Worm (Caenorhabditis elegans) whole organism, L4 larva: ENCODE results near the gene F47D12.6.

ENCODE experiments used
- T20F7.1 ChIP-seq: fragments of 200-800 bp; sonication (Bioruptor generic); optimal IDR thresholded peaks from 2 replicates; lab custom pipeline; 2018; ENCODE audit warnings: mild to moderate bottlenecking, missing genetic modification characterization, missing compliant biosample characterization
- T26A8.4 ChIP-seq: fragments of 200-800 bp; sonication (Bioruptor generic); IDR thresholded peaks from 2 replicates; pipeline ENCODE4 v1.3.6; 2022; ENCODE audit warnings: missing genetic modification characterization, missing compliant biosample characterization
- Y105C5A.15 ChIP-seq: fragments of 200-800 bp; sonication (Bioruptor generic); IDR thresholded peaks from 2 replicates; pipeline ENCODE4 v1.3.6; 2022; ENCODE audit warnings: missing genetic modification characterization, missing compliant biosample characterization
- Y75B8A.6 ChIP-seq: fragments of 200-800 bp; sonication (Bioruptor generic); IDR thresholded peaks from 2 replicates; pipeline ENCODE4 v1.3.6; 2022; ENCODE audit warnings: missing genetic modification reagents, missing genetic modification characterization, missing compliant biosample characterization
- aha-1 ChIP-seq: fragments of 150-350 bp; peaks from one replicate; lab custom pipeline; 2014; ENCODE audit warnings: missing biosample characterization, missing genetic modification characterization
- aly-2 ChIP-seq: sonication (generic microtip); optimal IDR thresholded peaks from 2 replicates; lab custom pipeline; 2018; ENCODE audit warnings: missing biosample characterization, missing genetic modification characterization
- attf-4 ChIP-seq: sonication (generic microtip); optimal IDR thresholded peaks from 3 replicates; lab custom pipeline; 2017; ENCODE audit warnings: missing biosample characterization, missing genetic modification characterization
- ceh-28 ChIP-seq: fragments of 150-350 bp; optimal IDR thresholded peaks from 2 replicates; lab custom pipeline; 2014; ENCODE audit warnings: missing biosample characterization, missing genetic modification reagents, missing genetic modification characterization
- ceh-62 ChIP-seq: sonication (generic microtip); optimal IDR thresholded peaks from 2 replicates; lab custom pipeline; 2017; ENCODE audit warnings: missing biosample characterization, missing genetic modification characterization
- ceh-82 ChIP-seq: sonication (generic microtip); optimal IDR thresholded peaks from 2 replicates; lab custom pipeline; 2017; ENCODE audit warnings: missing biosample characterization, missing genetic modification characterization
- ces-1 ChIP-seq: fragments of 150-350 bp; sonication (generic microtip); optimal IDR thresholded peaks from 4 replicates; lab custom pipeline; 2014; ENCODE audit warnings: missing biosample characterization, missing genetic modification reagents, missing genetic modification characterization
- ctbp-1 ChIP-seq: fragments of 200-800 bp; sonication (Bioruptor generic); IDR thresholded peaks from 2 replicates; pipeline ENCODE4 v1.3.6; 2022; ENCODE audit warnings: missing genetic modification reagents, missing genetic modification characterization, missing compliant biosample characterization
- daf-16 ChIP-seq, 3 experiments: sonication (generic microtip); optimal IDR thresholded peaks; 2 replicates each; lab custom pipeline; 2016 to 2017; ENCODE audit warnings: missing genetic modification characterization in 3 of 3, missing genetic modification reagents in 3 of 3, mild to moderate bottlenecking in 2 of 3, missing compliant biosample characterization in 2 of 3, missing biosample characterization in 1 of 3, moderate library complexity in 1 of 3
- egl-27 ChIP-seq: sonication (generic microtip); optimal IDR thresholded peaks from 3 replicates; lab custom pipeline; 2017; ENCODE audit warnings: missing biosample characterization, missing genetic modification reagents, missing genetic modification characterization
- fkh-10 ChIP-seq: fragments of 150-350 bp; optimal IDR thresholded peaks from 2 replicates; lab custom pipeline; 2014; ENCODE audit warnings: missing biosample characterization, missing genetic modification reagents, missing genetic modification characterization
- lim-7 ChIP-seq: fragments of 200-800 bp; sonication (Bioruptor generic); IDR thresholded peaks from 2 replicates; pipeline ENCODE4 v1.3.6; 2022; ENCODE audit warnings: missing genetic modification characterization, missing compliant biosample characterization
- lin-29 ChIP-seq: fragments of 200-800 bp; sonication (Bioruptor generic); IDR thresholded peaks from 2 replicates; pipeline ENCODE4 v1.3.6; 2022; ENCODE audit warnings: missing genetic modification reagents, missing genetic modification characterization, missing compliant biosample characterization
- lir-3 ChIP-seq: sonication (generic microtip); optimal IDR thresholded peaks from 2 replicates; lab custom pipeline; 2016; ENCODE audit warnings: mild to moderate bottlenecking, missing genetic modification characterization, missing compliant biosample characterization
- madf-5 ChIP-seq, 2 experiments: fragments of 200-800 bp; sonication (Bioruptor generic); IDR thresholded peaks; 2 replicates each; pipeline ENCODE4 v1.3.6; 2022; ENCODE audit warnings: missing compliant biosample characterization in 2 of 2, missing genetic modification characterization in 2 of 2
- mdt-29 ChIP-seq: fragments of 200-800 bp; sonication (Bioruptor generic); IDR thresholded peaks from 2 replicates; pipeline ENCODE4 v1.3.6; 2022; ENCODE audit warnings: missing genetic modification reagents, missing genetic modification characterization, missing compliant biosample characterization
- mep-1 ChIP-seq: fragments of 150-350 bp; sonication (generic microtip); optimal IDR thresholded peaks from 3 replicates; lab custom pipeline; 2014; ENCODE audit warnings: missing biosample characterization, missing genetic modification characterization
- mes-2 ChIP-seq: sonication (generic microtip); optimal IDR thresholded peaks from 2 replicates; lab custom pipeline; 2016; ENCODE audit warnings: missing genotype, mild to moderate bottlenecking, missing genetic modification characterization, missing compliant biosample characterization; ENCODE audit not compliant: poor library complexity, severe bottlenecking
- mxl-2 ChIP-seq: fragments of 200-800 bp; sonication (Bioruptor generic); conservative IDR thresholded peaks from 2 replicates; pipeline ENCODE4 v1.3.6; 2022; ENCODE audit warnings: missing genetic modification reagents, missing genetic modification characterization, missing compliant biosample characterization
- nhr-25 ChIP-seq: sonication (generic microtip); optimal IDR thresholded peaks from 2 replicates; lab custom pipeline; 2017; ENCODE audit warnings: missing genetic modification characterization, mild to moderate bottlenecking, missing compliant biosample characterization, antibody characterized with exemption, moderate library complexity, borderline replicate concordance; ENCODE audit not compliant: insufficient read depth
- nhr-48 ChIP-seq: sonication (generic microtip); optimal IDR thresholded peaks from 2 replicates; lab custom pipeline; 2016; ENCODE audit warnings: mild to moderate bottlenecking, missing genetic modification characterization, missing compliant biosample characterization
- nhr-76 ChIP-seq: fragments of 150-350 bp; optimal IDR thresholded peaks from 2 replicates; lab custom pipeline; 2014; ENCODE audit warnings: missing biosample characterization, missing genetic modification characterization
- skn-1 ChIP-seq: fragments of 150-350 bp; optimal IDR thresholded peaks from 2 replicates; lab custom pipeline; 2014; ENCODE audit warnings: missing biosample characterization, missing genetic modification characterization
- spr-3 ChIP-seq: fragments of 200-800 bp; sonication (Bioruptor generic); optimal IDR thresholded peaks from 2 replicates; lab custom pipeline; 2018; ENCODE audit warnings: mild to moderate bottlenecking, missing genetic modification characterization, missing compliant biosample characterization
- tag-97 ChIP-seq: fragments of 200-800 bp; sonication (Bioruptor generic); IDR thresholded peaks from 2 replicates; pipeline ENCODE4 v1.3.6; 2022; ENCODE audit warnings: missing genetic modification characterization, missing compliant biosample characterization
- unc-130 ChIP-seq: sonication (generic microtip); optimal IDR thresholded peaks from 2 replicates; lab custom pipeline; 2016; ENCODE audit warnings: missing genetic modification reagents, missing genetic modification characterization, missing compliant biosample characterization
- unc-62 ChIP-seq, 3 experiments: fragments of 150-350 bp in 1 of 3; sonication (generic microtip); optimal IDR thresholded peaks in 2 of 3; peaks in 1 of 3; 1 replicate in 1 of 3; 2 replicates in 2 of 3; lab custom pipeline; 2014 to 2017; ENCODE audit warnings: missing biosample characterization in 3 of 3, missing genetic modification characterization in 3 of 3, missing genetic modification reagents in 3 of 3, missing genotype in 1 of 3
- zag-1 ChIP-seq: fragments of 150-350 bp; optimal IDR thresholded peaks from 2 replicates; lab custom pipeline; 2014; ENCODE audit warnings: missing biosample characterization, missing genetic modification characterization
- ztf-11 ChIP-seq: fragments of 150-350 bp; optimal IDR thresholded peaks from 2 replicates; lab custom pipeline; 2014; ENCODE audit warnings: missing biosample characterization, missing genetic modification characterization

The F47D12.6 gene

ce11 chrIII:6287195-6287594, at the start of gene F47D12.6:
Gene F47D12.6, minus strand, starts transcription at chrIII:6287295.
- TF ChIP-seq nhr-48 (tag; lab: Kevin White, UChicago): no peak
- TF ChIP-seq fkh-10 (GFP tag; lab: Kevin White, UChicago): no peak
- no peak for TF ChIP-seq T20F7.1 (GFP tag; lab: Kevin White, UChicago)

- TF ChIP-seq Y75B8A.6 (GFP tag; lab: Robert Waterston, UW) (no peak), mep-1 (no peak), ceh-62 (no peak), madf-5 (GFP tag; IDR thresholded peaks at IDR 0.05; lab: Robert Waterston, UW) (no peak), mes-2 (tag; lab: Kevin White, UChicago) (no peak), ctbp-1 (GFP tag; lab: Robert Waterston, UW) (no peak), fkh-10 (GFP tag; lab: Kevin White, UChicago) (peak; percentile 24), nhr-25 (tag; lab: Kevin White, UChicago) (no peak)
These were observed 47.3 kb upstream of the F47D12.6 start for ce11 chrIII:6334364-6334763.

- TF ChIP-seq tag-97: no peak
- no peak for TF ChIP-seq lim-7
These were observed 44.2 kb upstream of the F47D12.6 start, which contains the start of gene C56G2.4 for ce11 chrIII:6331211-6331782. Gene C56G2.4, plus strand, starts transcription at chrIII:6331732.

- TF ChIP-seq unc-62 (GFP tag; optimal IDR thresholded peaks at IDR 0.05 in 1 of 2; lab: Kevin White, UChicago): peak in 1 of 2 experiments; percentile 38
- TF ChIP-seq unc-62 (tag; optimal IDR thresholded peaks at IDR 0.05; lab: Kevin White, UChicago): no peak
- TF ChIP-seq ceh-62: no peak
These were observed 37.0 kb upstream of the F47D12.6 start, which contains the start of gene C56G2.5 for ce11 chrIII:6324139-6324538. Gene C56G2.5, minus strand, starts transcription at chrIII:6324239.

ce11 chrIII:6317345-6317744, 30.2 kb upstream of the F47D12.6 start:
- TF ChIP-seq fkh-10 (GFP tag; lab: Kevin White, UChicago) (peak; percentile 92), aly-2 (tag; lab: Kevin White, UChicago) (no peak), ces-1 (GFP tag; lab: Kevin White, UChicago) (peak; percentile 93), ctbp-1 (GFP tag; lab: Robert Waterston, UW) (peak; percentile 64; the same call in 1 of the 2 replicates), unc-62 (GFP tag; optimal IDR thresholded peaks at IDR 0.05 in 1 of 2; lab: Kevin White, UChicago) (peak in 1 of 2 experiments; percentile 8), unc-62 (tag; optimal IDR thresholded peaks at IDR 0.05; lab: Kevin White, UChicago) (no peak)
- TF ChIP-seq, all 104 proteins: peak for 4

ce11 chrIII:6316795-6317194, 29.7 kb upstream of the F47D12.6 start:
- no peak for TF ChIP-seq mxl-2
- TF ChIP-seq aha-1: peak; percentile 93
- no peak for TF ChIP-seq egl-27 (tag; lab: Kevin White, UChicago)
- no peak for TF ChIP-seq T26A8.4 (GFP tag; lab: Robert Waterston, UW)

ce11 chrIII:6315515-6315914, 28.4 kb upstream of the F47D12.6 start:
- TF ChIP-seq lir-3 (tag; lab: Kevin White, UChicago) (no peak), unc-62 (GFP tag; optimal IDR thresholded peaks at IDR 0.05 in 1 of 2; lab: Kevin White, UChicago) (peak in 1 of 2 experiments; percentile 98), unc-62 (tag; optimal IDR thresholded peaks at IDR 0.05; lab: Kevin White, UChicago) (no peak)

ce11 chrIII:6312244-6312643, 25.1 kb upstream of the F47D12.6 start:
- TF ChIP-seq aha-1 (peak; percentile 56), Y75B8A.6 (GFP tag; lab: Robert Waterston, UW) (no peak), skn-1 (tag; lab: Kevin White, UChicago) (no peak), unc-62 (GFP tag; optimal IDR thresholded peaks at IDR 0.05 in 1 of 2; lab: Kevin White, UChicago) (peak in 1 of 2 experiments; percentile 74), unc-62 (tag; optimal IDR thresholded peaks at IDR 0.05; lab: Kevin White, UChicago) (no peak)

ce11 chrIII:6311452-6311851, 24.4 kb upstream of the F47D12.6 start:
- TF ChIP-seq ztf-11 (tag; lab: Kevin White, UChicago): no peak
- no peak for TF ChIP-seq spr-3 (GFP tag; lab: Kevin White, UChicago)
- no peak for TF ChIP-seq mdt-29 (GFP tag; lab: Robert Waterston, UW)
- TF ChIP-seq attf-4 (tag; lab: Kevin White, UChicago): no peak
- TF ChIP-seq tag-97: no peak
- TF ChIP-seq nhr-76: no peak
- no peak for TF ChIP-seq unc-130 (GFP tag; lab: Kevin White, UChicago)
- no peak for TF ChIP-seq daf-16 (GFP tag; optimal IDR thresholded peaks at IDR 0.05; lab: Kevin White, UChicago)
- TF ChIP-seq daf-16 (tag; optimal IDR thresholded peaks at IDR 0.05; lab: Kevin White, UChicago): no peak
- TF ChIP-seq ceh-28: no peak
- no peak for TF ChIP-seq zag-1 (tag; lab: Kevin White, UChicago)
- no peak for TF ChIP-seq lin-29 (GFP tag; lab: Robert Waterston, UW)
- no peak for TF ChIP-seq Y105C5A.15 (GFP tag; lab: Robert Waterston, UW)
- TF ChIP-seq ceh-82 (tag; lab: Kevin White, UChicago): no peak
